Worm (Caenorhabditis elegans) whole organism, L3 larva: ENCODE data around the gene F21A3.4.
A peak's percentile ranks its signal among the peaks of the same experiment; 100 is the strongest.

Source experiments
- R02D3.7 ChIP-seq: fragments of 150-350 bp; optimal IDR thresholded peaks from 2 replicates; lab custom pipeline; 2014; ENCODE audit warnings: missing biosample characterization, missing genetic modification characterization
- ZK546.5 ChIP-seq: sonication (generic microtip); optimal IDR thresholded peaks from 2 replicates; lab custom pipeline; 2017; ENCODE audit warnings: missing biosample characterization, missing genetic modification characterization
- aly-2 ChIP-seq: fragments of 150-350 bp; optimal IDR thresholded peaks from 2 replicates; lab custom pipeline; 2014; ENCODE audit warnings: missing biosample characterization, missing genetic modification characterization
- ama-1 ChIP-seq: fragments of 150-350 bp; optimal IDR thresholded peaks from 2 replicates; lab custom pipeline; 2018
- ceh-16 ChIP-seq: sonication (generic microtip); optimal IDR thresholded peaks from 2 replicates; lab custom pipeline; 2017; ENCODE audit warnings: missing biosample characterization, missing genetic modification characterization
- ceh-28 ChIP-seq: fragments of 150-350 bp; optimal IDR thresholded peaks from 2 replicates; lab custom pipeline; 2014; ENCODE audit warnings: missing biosample characterization, missing genetic modification reagents, missing genetic modification characterization
- ceh-82 ChIP-seq: fragments of 150-350 bp; optimal IDR thresholded peaks from 2 replicates; lab custom pipeline; 2014; ENCODE audit warnings: missing biosample characterization, missing genetic modification characterization
- ceh-9 ChIP-seq: sonication (generic microtip); optimal IDR thresholded peaks from 2 replicates; lab custom pipeline; 2018; ENCODE audit warnings: missing biosample characterization, missing genetic modification characterization
- daf-12 ChIP-seq: fragments of 150-350 bp; optimal IDR thresholded peaks from 2 replicates; lab custom pipeline; 2014; ENCODE audit warnings: missing biosample characterization, missing genetic modification reagents, missing genetic modification characterization
- egl-27 ChIP-seq: sonication (generic microtip); optimal IDR thresholded peaks from 4 replicates; lab custom pipeline; 2017; ENCODE audit warnings: missing biosample characterization, missing genetic modification reagents, missing genetic modification characterization
- egl-5 ChIP-seq: fragments of 150-350 bp; optimal IDR thresholded peaks from 2 replicates; lab custom pipeline; 2017; ENCODE audit warnings: missing biosample characterization, missing genetic modification reagents, missing genetic modification characterization, inconsistent platforms
- elt-1 ChIP-seq: fragments of 150-350 bp; optimal IDR thresholded peaks from 2 replicates; lab custom pipeline; 2014; ENCODE audit warnings: missing biosample characterization, missing genetic modification characterization
- elt-2 ChIP-seq: sonication (generic microtip); optimal IDR thresholded peaks from 2 replicates; lab custom pipeline; 2016; ENCODE audit warnings: missing genetic modification reagents, mild to moderate bottlenecking, missing genetic modification characterization, missing compliant biosample characterization
- elt-3 ChIP-seq, 3 experiments: fragments of 150-350 bp in 1 of 3; sonication (generic microtip) in 2 of 3; optimal IDR thresholded peaks; 2 replicates in 2 of 3; 4 replicates in 1 of 3; lab custom pipeline; 2014 to 2017; ENCODE audit warnings: missing biosample characterization in 3 of 3, missing genetic modification characterization in 3 of 3
- eor-1 ChIP-seq, 2 experiments: fragments of 150-350 bp; optimal IDR thresholded peaks; 2 replicates each; lab custom pipeline; 2014 to 2018; ENCODE audit warnings: missing biosample characterization in 2 of 2, missing genetic modification characterization in 2 of 2
- fkh-10 ChIP-seq: sonication (generic microtip); optimal IDR thresholded peaks from 2 replicates; lab custom pipeline; 2017; ENCODE audit warnings: missing biosample characterization, missing genetic modification reagents, missing genetic modification characterization
- fkh-2 ChIP-seq: fragments of 150-350 bp; optimal IDR thresholded peaks from 2 replicates; lab custom pipeline; 2014; ENCODE audit warnings: missing biosample characterization, missing genetic modification reagents, missing genetic modification characterization
- fos-1 ChIP-seq: fragments of 150-350 bp; optimal IDR thresholded peaks from 2 replicates; lab custom pipeline; 2014; ENCODE audit warnings: missing biosample characterization, missing genetic modification characterization
- hmg-11 ChIP-seq: sonication (generic microtip); optimal IDR thresholded peaks from 2 replicates; lab custom pipeline; 2016; ENCODE audit warnings: missing genetic modification characterization, missing compliant biosample characterization
- jun-1 ChIP-seq: fragments of 150-350 bp; optimal IDR thresholded peaks from 2 replicates; lab custom pipeline; 2014; ENCODE audit warnings: missing biosample characterization, missing genetic modification reagents, missing genetic modification characterization
- lin-15B ChIP-seq: fragments of 150-350 bp; optimal IDR thresholded peaks from 2 replicates; lab custom pipeline; 2014; ENCODE audit warnings: missing biosample characterization, missing genetic modification characterization
- lin-39 ChIP-seq: fragments of 150-350 bp; optimal IDR thresholded peaks from 2 replicates; lab custom pipeline; 2018; ENCODE audit warnings: missing biosample characterization, missing genetic modification reagents, missing genetic modification characterization
- lsy-12 ChIP-seq: sonication (generic microtip); optimal IDR thresholded peaks from 2 replicates; lab custom pipeline; 2016; ENCODE audit warnings: mild to moderate bottlenecking, missing genetic modification characterization, missing compliant biosample characterization
- mdl-1 ChIP-seq: fragments of 150-350 bp; optimal IDR thresholded peaks from 2 replicates; lab custom pipeline; 2014; ENCODE audit warnings: missing biosample characterization, missing genetic modification characterization
- mml-1 ChIP-seq: fragments of 150-350 bp; sonication (generic microtip); optimal IDR thresholded peaks from 3 replicates; lab custom pipeline; 2014; ENCODE audit warnings: missing biosample characterization, missing genetic modification characterization
- nfya-1 ChIP-seq: sonication (generic microtip); optimal IDR thresholded peaks from 2 replicates; lab custom pipeline; 2017; ENCODE audit warnings: missing genetic modification characterization, mild to moderate bottlenecking, missing compliant biosample characterization, antibody characterized with exemption, moderate library complexity; ENCODE audit not compliant: insufficient read depth
- nhr-11 ChIP-seq: fragments of 150-350 bp; optimal IDR thresholded peaks from 2 replicates; lab custom pipeline; 2014; ENCODE audit warnings: missing biosample characterization, missing genetic modification characterization
- nhr-12 ChIP-seq: fragments of 150-350 bp; optimal IDR thresholded peaks from 2 replicates; lab custom pipeline; 2014; ENCODE audit warnings: missing biosample characterization, missing genetic modification characterization
- nhr-23 ChIP-seq: fragments of 150-350 bp; optimal IDR thresholded peaks from 2 replicates; lab custom pipeline; 2014; ENCODE audit warnings: missing biosample characterization, missing genetic modification reagents, missing genetic modification characterization
- nhr-237 ChIP-seq: fragments of 150-350 bp; optimal IDR thresholded peaks from 2 replicates; lab custom pipeline; 2014; ENCODE audit warnings: missing biosample characterization, missing genetic modification characterization
- nhr-25 ChIP-seq: sonication (generic microtip); optimal IDR thresholded peaks from 2 replicates; lab custom pipeline; 2017; ENCODE audit warnings: missing biosample characterization, missing genetic modification characterization
- nhr-28 ChIP-seq: fragments of 150-350 bp; optimal IDR thresholded peaks from 2 replicates; lab custom pipeline; 2014; ENCODE audit warnings: missing biosample characterization, missing genetic modification characterization
- nhr-43 ChIP-seq: sonication (generic microtip); optimal IDR thresholded peaks from 2 replicates; lab custom pipeline; 2016; ENCODE audit warnings: mild to moderate bottlenecking, missing genetic modification characterization, missing compliant biosample characterization; ENCODE audit not compliant: poor library complexity, severe bottlenecking
- nhr-67 ChIP-seq: fragments of 150-350 bp; optimal IDR thresholded peaks from 2 replicates; lab custom pipeline; 2014; ENCODE audit warnings: missing biosample characterization, missing genetic modification characterization
- nhr-76 ChIP-seq: fragments of 150-350 bp; sonication (generic microtip); optimal IDR thresholded peaks from 5 replicates; lab custom pipeline; 2014; ENCODE audit warnings: missing biosample characterization, missing genetic modification characterization
- nhr-77 ChIP-seq: fragments of 150-350 bp; optimal IDR thresholded peaks from 2 replicates; lab custom pipeline; 2014; ENCODE audit warnings: missing biosample characterization, missing genetic modification characterization
- pha-4 ChIP-seq: fragments of 150-350 bp; optimal IDR thresholded peaks from 2 replicates; lab custom pipeline; 2014; ENCODE audit warnings: missing biosample characterization, missing genetic modification reagents, missing genetic modification characterization
- pqm-1 ChIP-seq: fragments of 150-350 bp; optimal IDR thresholded peaks from 2 replicates; lab custom pipeline; 2017; ENCODE audit warnings: missing biosample characterization, missing genetic modification characterization, inconsistent platforms
- sea-2 ChIP-seq: fragments of 150-350 bp; sonication (generic microtip); optimal IDR thresholded peaks from 4 replicates; lab custom pipeline; 2014; ENCODE audit warnings: missing biosample characterization, missing genetic modification reagents, missing genetic modification characterization
- skn-1 ChIP-seq: fragments of 150-350 bp; optimal IDR thresholded peaks from 2 replicates; lab custom pipeline; 2014; ENCODE audit warnings: missing biosample characterization, missing genetic modification characterization
- snpc-4 ChIP-seq: fragments of 150-350 bp; optimal IDR thresholded peaks from 2 replicates; lab custom pipeline; 2014; ENCODE audit warnings: missing biosample characterization, missing genetic modification characterization
- tbx-2 ChIP-seq: sonication (generic microtip); optimal IDR thresholded peaks from 2 replicates; lab custom pipeline; 2016; ENCODE audit warnings: mild to moderate bottlenecking, missing genetic modification characterization, missing compliant biosample characterization
- unc-39 ChIP-seq: sonication (generic microtip); optimal IDR thresholded peaks from 4 replicates; lab custom pipeline; 2017; ENCODE audit warnings: missing biosample characterization, missing genetic modification characterization
- unc-62 ChIP-seq: fragments of 150-350 bp; sonication (generic microtip); optimal IDR thresholded peaks from 4 replicates; lab custom pipeline; 2014; ENCODE audit warnings: missing biosample characterization, missing genetic modification reagents, missing genetic modification characterization
- zag-1 ChIP-seq: fragments of 150-350 bp; optimal IDR thresholded peaks from 2 replicates; lab custom pipeline; 2014; ENCODE audit warnings: missing biosample characterization, missing genetic modification characterization
- ztf-11 ChIP-seq: fragments of 150-350 bp; optimal IDR thresholded peaks from 2 replicates; lab custom pipeline; 2014; ENCODE audit warnings: missing biosample characterization, missing genetic modification characterization
- ztf-4 ChIP-seq: fragments of 150-350 bp; optimal IDR thresholded peaks from 2 replicates; lab custom pipeline; 2014; ENCODE audit warnings: missing biosample characterization, missing genetic modification characterization

Gene F21A3.4

DNA sequence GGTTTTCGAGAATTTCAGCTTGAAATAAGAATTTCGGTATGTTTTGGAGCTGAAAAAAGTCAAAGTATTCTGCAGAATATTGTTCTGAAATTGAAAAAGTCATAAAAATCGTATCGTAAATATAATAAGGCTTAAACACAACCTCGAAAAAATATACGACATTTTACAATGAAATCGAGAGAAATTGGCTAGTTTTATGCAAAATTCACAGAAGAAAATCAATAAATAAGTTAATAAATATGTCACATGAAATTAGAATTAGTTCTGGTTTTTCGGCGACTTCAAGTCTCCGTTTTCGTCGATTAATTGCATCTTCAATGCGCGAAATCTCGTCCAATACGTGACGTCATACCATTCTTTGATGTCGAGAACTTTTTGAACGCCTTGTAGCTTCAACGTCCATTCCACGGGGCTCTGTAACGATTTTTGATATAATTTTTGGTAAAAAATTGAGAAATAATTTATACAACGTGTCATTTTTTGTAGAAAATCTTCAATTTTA is 41.0 kb downstream of the F21A3.4 start, which contains the start of gene atx-3:
atx-3 (minus strand) TSS at position 51 of the 502 bp plus-strand sequence.
- TF ChIP-seq nhr-23, result peak; percentile 9
- TF ChIP-seq elt-3 (tag; optimal IDR thresholded peaks at IDR 0.05; lab: Kevin White, UChicago), result no peak
- TF ChIP-seq elt-2 (tag; lab: Kevin White, UChicago), result no peak
- TF ChIP-seq, all 47 proteins: peak for 1

DNA sequence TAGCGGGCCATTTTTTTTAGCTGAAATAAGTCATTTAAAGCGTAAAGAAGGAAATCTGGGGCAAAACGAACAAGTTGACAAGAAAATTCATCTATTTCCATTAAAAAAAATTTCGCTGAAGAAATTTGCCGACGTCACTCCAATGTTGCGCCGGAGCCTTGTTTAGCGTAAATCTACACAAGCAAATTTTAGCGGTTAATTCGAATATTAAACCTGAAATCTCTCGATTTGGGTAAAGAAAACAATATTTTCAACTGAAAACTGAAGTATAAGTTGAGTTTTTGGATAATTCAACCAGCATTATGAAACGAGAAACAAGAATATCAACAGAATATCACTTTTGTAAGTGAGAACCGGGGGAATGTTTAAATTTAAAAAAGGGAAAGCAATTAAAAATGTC is 42.0 kb downstream of the F21A3.4 start, which contains the start of gene F28F8.9:
F28F8.9 (minus strand) TSS at position 288 of the 400 bp plus-strand sequence.
- TF ChIP-seq pha-4 (tag; lab: Kevin White, UChicago), result peak; percentile 68
- TF ChIP-seq mml-1 (tag; lab: Kevin White, UChicago), result no peak
- no peak for TF ChIP-seq nhr-25 (tag; lab: Kevin White, UChicago)
- TF ChIP-seq hmg-11 (tag; lab: Kevin White, UChicago), result peak; percentile 24
- no peak for TF ChIP-seq egl-27
- TF ChIP-seq lsy-12 (tag; lab: Kevin White, UChicago), result no peak
- TF ChIP-seq nhr-77, result no peak
- TF ChIP-seq nhr-28 (tag; lab: Kevin White, UChicago), result no peak
- TF ChIP-seq nhr-23, result peak; percentile 52
- TF ChIP-seq fos-1 (tag; lab: Kevin White, UChicago), result no peak
- TF ChIP-seq mdl-1 (tag; lab: Kevin White, UChicago), result no peak
- TF ChIP-seq daf-12 (tag; lab: Kevin White, UChicago), result no peak
- TF ChIP-seq ceh-28 (tag; lab: Kevin White, UChicago), result no peak
- no peak for TF ChIP-seq ztf-11 (tag; lab: Kevin White, UChicago)
- peak; percentile 18 for TF ChIP-seq ama-1 (lab: Kevin White, UChicago)
- no peak for TF ChIP-seq ZK546.5
- no peak for TF ChIP-seq elt-3 (tag; optimal IDR thresholded peaks at IDR 0.05; lab: Kevin White, UChicago)
- TF ChIP-seq egl-5 (tag; lab: Kevin White, UChicago), result no peak
- no peak for TF ChIP-seq jun-1 (tag; lab: Kevin White, UChicago)
- peak; percentile 67 for TF ChIP-seq lin-15B (tag; lab: Kevin White, UChicago)
- no peak for TF ChIP-seq pqm-1 (tag; lab: Kevin White, UChicago)
- TF ChIP-seq ceh-9, result no peak
- TF ChIP-seq nhr-43 (tag; lab: Kevin White, UChicago), result peak; percentile 19
- no peak for TF ChIP-seq elt-1 (tag; lab: Kevin White, UChicago)
- no peak for TF ChIP-seq ceh-82
- no peak for TF ChIP-seq nhr-11
- peak; percentile 56 for TF ChIP-seq nfya-1 (tag; lab: Kevin White, UChicago)
- TF ChIP-seq zag-1 (tag; lab: Kevin White, UChicago), result no peak
- no peak for TF ChIP-seq skn-1 (tag; lab: Kevin White, UChicago)
- TF ChIP-seq nhr-237 (tag; lab: Kevin White, UChicago), result no peak
- TF ChIP-seq nhr-76 (tag; lab: Kevin White, UChicago), result no peak
- TF ChIP-seq sea-2 (GFP tag; lab: Kevin White, UChicago), result no peak
- TF ChIP-seq fkh-10, result no peak
- TF ChIP-seq lin-39, result peak; percentile 31
- TF ChIP-seq nhr-12 (tag; lab: Kevin White, UChicago), result no peak
- TF ChIP-seq unc-39 (tag; lab: Kevin White, UChicago), result no peak
- TF ChIP-seq ztf-4 (tag; lab: Kevin White, UChicago), result no peak
- no peak for TF ChIP-seq eor-1 (tag; optimal IDR thresholded peaks at IDR 0.05; lab: Kevin White, UChicago)
- no peak for TF ChIP-seq ceh-16 (tag; lab: Kevin White, UChicago)
- no peak for TF ChIP-seq elt-2 (tag; lab: Kevin White, UChicago)
- TF ChIP-seq nhr-67, result no peak
- TF ChIP-seq R02D3.7, result peak; percentile 91
- TF ChIP-seq unc-62 (GFP tag; lab: Kevin White, UChicago), result no peak
- no peak for TF ChIP-seq snpc-4
- no peak for TF ChIP-seq fkh-2 (tag; lab: Kevin White, UChicago)
- no peak for TF ChIP-seq tbx-2
- no peak for TF ChIP-seq aly-2 (tag; lab: Kevin White, UChicago)
